Worm (Caenorhabditis elegans): ENCODE data around the gene Y75B8A.33.

DNA sequence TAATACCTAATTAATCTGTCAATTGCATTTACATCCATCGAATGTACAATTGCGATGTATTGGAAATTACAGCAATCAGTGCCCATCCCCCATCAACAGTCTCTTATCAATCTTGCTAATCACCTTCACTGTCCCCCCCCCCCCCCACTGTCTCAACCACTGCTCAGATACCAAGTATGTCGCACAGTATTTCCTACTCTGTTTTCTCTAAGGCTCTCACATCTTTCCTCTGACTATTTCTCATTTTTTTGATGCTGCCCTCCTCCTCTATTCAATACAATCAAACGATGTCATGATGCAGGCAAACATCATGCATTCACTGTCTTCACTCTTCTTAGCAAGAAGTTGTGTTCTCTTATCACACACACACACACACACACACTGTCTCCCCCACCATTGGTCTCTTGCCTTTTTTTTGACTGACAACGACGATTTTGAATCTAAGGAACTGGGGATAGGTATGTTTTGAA, 39.6 kb downstream of the Y75B8A.33 start, which contains the start of the genes zip-12 and Y75B8A.63:
- TF ChIP-seq Y53F4B.3 (GFP tag; IDR thresholded peaks at IDR 0.05), result no peak
- no peak for TF ChIP-seq him-1 (tag; optimal IDR thresholded peaks at IDR 0.05)
- TF ChIP-seq Y56A3A.18 (GFP tag; IDR thresholded peaks at IDR 0.05), result no peak
- no peak for TF ChIP-seq ztf-28 (GFP tag; IDR thresholded peaks at IDR 0.05)
- no peak for TF ChIP-seq ztf-18 (tag; optimal IDR thresholded peaks at IDR 0.05)
- no peak for TF ChIP-seq pha-4 (tag; optimal IDR thresholded peaks at IDR 0.05)
- no peak for TF ChIP-seq fkh-3 (tag; optimal IDR thresholded peaks at IDR 0.05)
- no peak for TF ChIP-seq ama-1 (optimal IDR thresholded peaks at IDR 0.05)
- TF ChIP-seq ama-1 (GFP tag; optimal IDR thresholded peaks at IDR 0.05), result no peak
- TF ChIP-seq ceh-79 (tag; optimal IDR thresholded peaks at IDR 0.05), result no peak
- no peak for TF ChIP-seq F55B11.4 (tag; optimal IDR thresholded peaks at IDR 0.05; ENCODE audit: borderline replicate concordance, insufficient read depth)
- TF ChIP-seq unc-62 (GFP tag; optimal IDR thresholded peaks at IDR 0.05), result no peak
- TF ChIP-seq let-607 (tag; optimal IDR thresholded peaks at IDR 0.05), result peak in 1 of 2 experiments; percentile 17
- TF ChIP-seq ZK185.1 (tag; optimal IDR thresholded peaks at IDR 0.05; ENCODE audit: poor library complexity, severe bottlenecking), result no peak
- TF ChIP-seq snpc-1.1 (tag; optimal IDR thresholded peaks at IDR 0.05; ENCODE audit: insufficient read depth), result no peak
